Fruit fly (Drosophila melanogaster) whole organism, embryonic: Measurements from ENCODE around the gene mei-P26.

Source experiments
- Asciz ChIP-seq: fragments of 200-800 bp; sonication (Bioruptor generic); optimal IDR thresholded peaks from 2 replicates; lab custom pipeline; 2017; ENCODE audit warnings: missing biosample characterization, mild to moderate bottlenecking, missing genetic modification characterization, missing genetic modification reagents
- Blimp-1 ChIP-seq: fragments of 200-800 bp; sonication (Bioruptor generic); optimal IDR thresholded peaks from 3 replicates; lab custom pipeline; 2018; ENCODE audit warnings: missing biosample characterization, missing genetic modification characterization, mild to moderate bottlenecking, moderate library complexity, missing genetic modification reagents
- C15 ChIP-seq: fragments of 200-800 bp; sonication (Bioruptor generic); IDR thresholded peaks from 3 replicates; pipeline ENCODE4 v1.3.6; 2022; ENCODE audit warnings: missing biosample characterization, missing genetic modification characterization
- CG10979 ChIP-seq: fragments of 200-800 bp; sonication (Bioruptor generic); optimal IDR thresholded peaks from 2 replicates; lab custom pipeline; 2018; ENCODE audit warnings: missing biosample characterization, mild to moderate bottlenecking, missing genetic modification characterization, moderate library complexity
- CG12071 ChIP-seq: fragments of 200-800 bp; sonication (Bioruptor generic); optimal IDR thresholded peaks from 3 replicates; lab custom pipeline; 2018; ENCODE audit warnings: missing biosample characterization, mild to moderate bottlenecking, missing genetic modification characterization
- CG12219 ChIP-seq: fragments of 200-800 bp; sonication (Bioruptor generic); optimal IDR thresholded peaks from 3 replicates; lab custom pipeline; 2018; ENCODE audit warnings: missing biosample characterization, mild to moderate bottlenecking, missing genetic modification characterization
- CG12391 ChIP-seq: fragments of 200-800 bp; sonication (Bioruptor generic); optimal IDR thresholded peaks from 3 replicates; lab custom pipeline; 2018; ENCODE audit warnings: missing biosample characterization, mild to moderate bottlenecking, missing genetic modification characterization, moderate library complexity
- CG12659 ChIP-seq: fragments of 200-800 bp; sonication (Bioruptor generic); optimal IDR thresholded peaks from 3 replicates; lab custom pipeline; 2017; ENCODE audit warnings: mild to moderate bottlenecking, missing biosample characterization, missing genetic modification reagents, missing genetic modification characterization
- CG13894 ChIP-seq: fragments of 200-800 bp; sonication (Bioruptor generic); optimal IDR thresholded peaks from 3 replicates; lab custom pipeline; 2018; ENCODE audit warnings: missing biosample characterization, mild to moderate bottlenecking, missing genetic modification characterization, moderate library complexity
- CG14667 ChIP-seq: fragments of 200-800 bp; sonication (Bioruptor generic); IDR thresholded peaks from 2 replicates; pipeline ENCODE4 v1.3.6; 2022; ENCODE audit warnings: missing biosample characterization, missing genetic modification characterization
- CG15269 ChIP-seq: fragments of 200-800 bp; sonication (Bioruptor generic); optimal IDR thresholded peaks from 2 replicates; lab custom pipeline; 2018; ENCODE audit warnings: missing biosample characterization, mild to moderate bottlenecking, missing genetic modification characterization, moderate library complexity
- CG18599 ChIP-seq: fragments of 200-800 bp; sonication (Bioruptor generic); optimal IDR thresholded peaks from 3 replicates; lab custom pipeline; 2017; ENCODE audit warnings: missing biosample characterization, missing genetic modification characterization, mild to moderate bottlenecking, moderate library complexity, missing genetic modification reagents
- CG18619 ChIP-seq: fragments of 200-800 bp; sonication (Bioruptor generic); optimal IDR thresholded peaks from 3 replicates; lab custom pipeline; 2017; ENCODE audit warnings: missing biosample characterization, mild to moderate bottlenecking, missing genetic modification characterization
- CG2116 ChIP-seq: fragments of 200-800 bp; sonication (Bioruptor generic); optimal IDR thresholded peaks from 3 replicates; lab custom pipeline; 2018; ENCODE audit warnings: missing biosample characterization, mild to moderate bottlenecking, missing genetic modification characterization
- CG2120 ChIP-seq: fragments of 200-800 bp; sonication (Bioruptor generic); optimal IDR thresholded peaks from 3 replicates; lab custom pipeline; 2016; ENCODE audit warnings: missing biosample characterization, missing genetic modification characterization
- CG2712 ChIP-seq: fragments of 200-800 bp; optimal IDR thresholded peaks from 3 replicates; lab custom pipeline; 2019; ENCODE audit warnings: missing biosample characterization, mild to moderate bottlenecking, missing genetic modification characterization, moderate library complexity
- CG30403 ChIP-seq: fragments of 200-800 bp; sonication (Bioruptor generic); optimal IDR thresholded peaks from 3 replicates; lab custom pipeline; 2016; ENCODE audit warnings: missing biosample characterization, missing genetic modification characterization
- CG31441 ChIP-seq: fragments of 200-800 bp; sonication (Bioruptor generic); IDR thresholded peaks from 2 replicates; pipeline ENCODE4 v1.3.6; 2022; ENCODE audit warnings: missing biosample characterization, missing genetic modification characterization
- CG3281 ChIP-seq: fragments of 200-800 bp; sonication (Bioruptor generic); optimal IDR thresholded peaks from 3 replicates; lab custom pipeline; 2017; ENCODE audit warnings: missing biosample characterization, mild to moderate bottlenecking, missing genetic modification characterization
- CG4854 ChIP-seq: fragments of 200-800 bp; sonication (Bioruptor generic); optimal IDR thresholded peaks from 2 replicates; lab custom pipeline; 2016; ENCODE audit warnings: missing biosample characterization, missing genetic modification characterization, inconsistent platforms
- CG5180 ChIP-seq: fragments of 200-800 bp; sonication (Bioruptor generic); optimal IDR thresholded peaks from 3 replicates; lab custom pipeline; 2017; ENCODE audit warnings: missing biosample characterization, missing genetic modification characterization, mild to moderate bottlenecking, moderate library complexity, missing genetic modification reagents
- CG7839 ChIP-seq: fragments of 200-800 bp; sonication (Bioruptor generic); optimal IDR thresholded peaks from 3 replicates; lab custom pipeline; 2018; ENCODE audit warnings: missing biosample characterization, mild to moderate bottlenecking, missing genetic modification characterization, moderate library complexity
- CG8388 ChIP-seq: fragments of 200-800 bp; sonication (Bioruptor generic); optimal IDR thresholded peaks from 2 replicates; lab custom pipeline; 2019; ENCODE audit warnings: missing biosample characterization, mild to moderate bottlenecking, missing genetic modification characterization, moderate library complexity
- CG9727 ChIP-seq: fragments of 200-800 bp; sonication (Bioruptor generic); optimal IDR thresholded peaks from 3 replicates; lab custom pipeline; 2017; ENCODE audit warnings: missing biosample characterization, mild to moderate bottlenecking, missing genetic modification characterization
- CHES-1-like ChIP-seq: fragments of 200-800 bp; sonication (Bioruptor generic); optimal IDR thresholded peaks from 2 replicates; lab custom pipeline; 2016; ENCODE audit warnings: missing biosample characterization, missing genetic modification characterization
- CoRest ChIP-seq: fragments of 200-800 bp; sonication (Bioruptor generic); optimal IDR thresholded peaks from 3 replicates; lab custom pipeline; 2018; ENCODE audit warnings: missing biosample characterization, mild to moderate bottlenecking, missing genetic modification characterization, moderate library complexity
- D ChIP-seq, 2 experiments: fragments of 200-800 bp in 1 of 2; fragments of >200 bp in 1 of 2; sonication (Bioruptor generic) in 1 of 2; optimal IDR thresholded peaks; 2 replicates in 1 of 2; 3 replicates in 1 of 2; lab custom pipeline; 2017; ENCODE audit warnings: mild to moderate bottlenecking in 1 of 2, missing biosample characterization in 1 of 2, missing genetic modification characterization in 1 of 2, missing genetic modification reagents in 1 of 2
- Dp ChIP-seq: fragments of 200-800 bp; sonication (Bioruptor generic); optimal IDR thresholded peaks from 2 replicates; lab custom pipeline; 2018; ENCODE audit warnings: missing biosample characterization, mild to moderate bottlenecking, missing genetic modification characterization, moderate library complexity
- Ets97D ChIP-seq: fragments of 200-800 bp; sonication (Bioruptor generic); optimal IDR thresholded peaks from 3 replicates; lab custom pipeline; 2016; ENCODE audit warnings: missing biosample characterization, missing genetic modification characterization
- GATAe ChIP-seq: fragments of 200-800 bp; sonication (Bioruptor generic); conservative IDR thresholded peaks from 2 replicates; pipeline ENCODE4 v1.3.6; 2022; ENCODE audit warnings: missing biosample characterization, missing genetic modification characterization
- Hmr ChIP-seq: fragments of 200-800 bp; sonication (Bioruptor generic); optimal IDR thresholded peaks from 3 replicates; lab custom pipeline; 2017; ENCODE audit warnings: mild to moderate bottlenecking, missing biosample characterization, missing genetic modification reagents, missing genetic modification characterization
- Hr3 ChIP-seq: fragments of 200-800 bp; sonication (Bioruptor generic); optimal IDR thresholded peaks from 3 replicates; lab custom pipeline; 2016; ENCODE audit warnings: missing biosample characterization, missing genetic modification characterization
- Hr51 ChIP-seq, 2 experiments: fragments of 200-800 bp; sonication (Bioruptor generic); optimal IDR thresholded peaks; 2 replicates in 1 of 2; 3 replicates in 1 of 2; lab custom pipeline; 2016 to 2018; ENCODE audit warnings: missing biosample characterization in 2 of 2, missing genetic modification characterization in 2 of 2, mild to moderate bottlenecking in 1 of 2, moderate library complexity in 1 of 2
- Usf ChIP-seq: fragments of 200-800 bp; sonication (Bioruptor generic); optimal IDR thresholded peaks from 2 replicates; lab custom pipeline; 2017; ENCODE audit warnings: missing genotype, missing biosample characterization, missing genetic modification characterization
- bsh ChIP-seq, 2 experiments: fragments of 200-800 bp; sonication (Bioruptor generic); optimal IDR thresholded peaks; 2 replicates each; lab custom pipeline; 2017 to 2018; ENCODE audit warnings: mild to moderate bottlenecking in 2 of 2, missing biosample characterization in 2 of 2, missing genetic modification characterization in 2 of 2, moderate library complexity in 1 of 2
- caup ChIP-seq: fragments of 200-800 bp; sonication (Bioruptor generic); optimal IDR thresholded peaks from 3 replicates; lab custom pipeline; 2017; ENCODE audit warnings: missing biosample characterization, mild to moderate bottlenecking, missing genetic modification characterization, moderate library complexity; ENCODE audit not compliant: severe bottlenecking
- chif ChIP-seq, 2 experiments: fragments of 200-800 bp; sonication (Bioruptor generic); optimal IDR thresholded peaks; 3 replicates each; lab custom pipeline; 2016; ENCODE audit warnings: missing biosample characterization in 2 of 2, missing genetic modification characterization in 2 of 2
- cwo ChIP-seq: fragments of 200-800 bp; sonication (Bioruptor generic); optimal IDR thresholded peaks from 3 replicates; lab custom pipeline; 2017; ENCODE audit warnings: missing biosample characterization, missing genetic modification characterization, mild to moderate bottlenecking, moderate library complexity, missing genetic modification reagents
- danr ChIP-seq: fragments of 200-800 bp; sonication (Bioruptor generic); IDR thresholded peaks from 2 replicates; pipeline ENCODE4 v1.3.6; 2022; ENCODE audit warnings: missing biosample characterization, missing genetic modification characterization
- dmrt99B ChIP-seq: fragments of 200-800 bp; sonication (Bioruptor generic); optimal IDR thresholded peaks from 2 replicates; lab custom pipeline; 2018; ENCODE audit warnings: missing biosample characterization, mild to moderate bottlenecking, missing genetic modification characterization, moderate library complexity
- gem ChIP-seq: fragments of 200-800 bp; sonication (Bioruptor generic); optimal IDR thresholded peaks from 2 replicates; lab custom pipeline; 2019; ENCODE audit warnings: missing biosample characterization, mild to moderate bottlenecking, missing genetic modification characterization, moderate library complexity
- gsb-n ChIP-seq: fragments of 200-800 bp; sonication (Bioruptor generic); optimal IDR thresholded peaks from 3 replicates; lab custom pipeline; 2018; ENCODE audit warnings: missing biosample characterization, mild to moderate bottlenecking, missing genetic modification characterization
- ind ChIP-seq: fragments of 200-800 bp; sonication (Bioruptor generic); optimal IDR thresholded peaks from 3 replicates; lab custom pipeline; 2016; ENCODE audit warnings: missing biosample characterization, missing genetic modification characterization
- ken ChIP-seq: fragments of 200-800 bp; sonication (Bioruptor generic); IDR thresholded peaks from 3 replicates; pipeline ENCODE4 v1.3.6; 2022; ENCODE audit warnings: missing biosample characterization, missing genetic modification characterization
- org-1 ChIP-seq: fragments of 200-800 bp; sonication (Bioruptor generic); optimal IDR thresholded peaks from 2 replicates; lab custom pipeline; 2017; ENCODE audit warnings: missing biosample characterization, missing genetic modification characterization
- sens ChIP-seq: fragments of 200-800 bp; sonication (Bioruptor generic); peaks from one replicate; lab custom pipeline; 2016; ENCODE audit warnings: missing biosample characterization, missing genetic modification characterization
- sr ChIP-seq: fragments of 200-800 bp; sonication (Bioruptor generic); IDR thresholded peaks from 3 replicates; pipeline ENCODE4 v1.3.6; 2022; ENCODE audit warnings: missing biosample characterization, missing genetic modification characterization

Gene mei-P26

dm6 chrX:9119671-9120364, 43.2 kb upstream of the mei-P26 start (continued):
- peak; percentile 33 for TF ChIP-seq CG3281 (GFP tag; lab: Kevin White, UChicago)
- TF ChIP-seq sens = peak; percentile 73
- peak; percentile 44 for TF ChIP-seq CG10979
- TF ChIP-seq CG18599 = no peak
- no peak for TF ChIP-seq gsb-n (tag; lab: Kevin White, UChicago)
- TF ChIP-seq ken (GFP tag; lab: Robert Waterston, UW) = 0 out of 3 replicates have a peak, but pooled peaks have one; percentile 11
- TF ChIP-seq CG4854 = no peak
- TF ChIP-seq CG12219 (GFP tag; lab: Kevin White, UChicago) = peak; percentile 16
- no peak for TF ChIP-seq C15 (GFP tag; lab: Robert Waterston, UW)
- peak; percentile 16 for TF ChIP-seq CG9727 (GFP tag; lab: Kevin White, UChicago)
- peak; percentile 35; the same call in 1 of the 2 replicates for TF ChIP-seq CG31441
- TF ChIP-seq cwo = peak; percentile 0
- TF ChIP-seq dmrt99B (tag; lab: Kevin White, UChicago) = peak; percentile 60
- TF ChIP-seq Asciz (GFP tag; lab: Kevin White, UChicago) = peak; percentile 19
- peak in 1 of 2 experiments; percentile 18 for TF ChIP-seq bsh (GFP tag; optimal IDR thresholded peaks at IDR 0.05; lab: Kevin White, UChicago)
- no peak for TF ChIP-seq Ets97D (GFP tag; lab: Kevin White, UChicago)
- no peak for TF ChIP-seq CG14667 (GFP tag; lab: Robert Waterston, UW)
- TF ChIP-seq CG5180 = peak; percentile 23
- TF ChIP-seq CG12659 (GFP tag; lab: Kevin White, UChicago) = peak; percentile 15
- TF ChIP-seq CG13894 (tag; lab: Kevin White, UChicago) = no peak
- TF ChIP-seq CG18619 (GFP tag; lab: Kevin White, UChicago) = peak; percentile 5
- TF ChIP-seq ind = peak; percentile 31
- peak; percentile 57 for TF ChIP-seq gem
- TF ChIP-seq Usf (GFP tag; lab: Kevin White, UChicago) = no peak
- peak; percentile 24 for TF ChIP-seq Hmr (GFP tag; lab: Kevin White, UChicago)
- TF ChIP-seq CHES-1-like (GFP tag; lab: Kevin White, UChicago) = no peak
- TF ChIP-seq GATAe = no peak
- peak; percentile 58; the same call in 2 of the 3 replicates for TF ChIP-seq sr (GFP tag; lab: Robert Waterston, UW)
- no peak for TF ChIP-seq CG2116 (GFP tag; lab: Kevin White, UChicago)
- peak; percentile 15 for TF ChIP-seq Blimp-1 (GFP tag; lab: Kevin White, UChicago)
- TF ChIP-seq CG2712 (tag; lab: Kevin White, UChicago) = peak; percentile 24
- TF ChIP-seq CoRest (tag; lab: Kevin White, UChicago) = peak; percentile 46
- TF ChIP-seq chif (GFP tag; optimal IDR thresholded peaks at IDR 0.05; lab: Kevin White, UChicago) = peak in 1 of 2 experiments; percentile 21
- no peak for TF ChIP-seq D (optimal IDR thresholded peaks at IDR 0.05; lab: Kevin White, UChicago)
- TF ChIP-seq D (GFP tag; optimal IDR thresholded peaks at IDR 0.05; lab: Kevin White, UChicago) = peak; percentile 46
- TF ChIP-seq Hr51 (GFP tag; optimal IDR thresholded peaks at IDR 0.05; lab: Kevin White, UChicago) = peak in 1 of 2 experiments; percentile 35
- TF ChIP-seq danr (GFP tag; lab: Robert Waterston, UW) = no peak
- TF ChIP-seq CG12071 = no peak
- TF ChIP-seq caup = peak; percentile 16
- peak; percentile 37 for TF ChIP-seq CG7839 (tag; lab: Kevin White, UChicago)
- TF ChIP-seq Hr3 (GFP tag; lab: Kevin White, UChicago) = peak; percentile 17
- TF ChIP-seq CG8388 (GFP tag; lab: Kevin White, UChicago) = peak; percentile 20
- TF ChIP-seq CG2120 (GFP tag; lab: Kevin White, UChicago) = peak; percentile 30
- no peak for TF ChIP-seq Dp (GFP tag; lab: Kevin White, UChicago)
- TF ChIP-seq CG15269 = peak; percentile 50
- peak; percentile 38 for TF ChIP-seq CG30403 (GFP tag; lab: Kevin White, UChicago)
- peak; percentile 26 for TF ChIP-seq org-1 (GFP tag; lab: Kevin White, UChicago)
- TF ChIP-seq CG12391 = peak; percentile 28
